Worm (Caenorhabditis elegans) whole organism, late embryonic: Measurements from ENCODE around the gene Y54F10AM.11.

Experiments
- C08G9.2 ChIP-seq: sonication (generic microtip); optimal IDR thresholded peaks from 2 replicates; lab custom pipeline; 2016; ENCODE audit warnings: mild to moderate bottlenecking, missing genetic modification characterization, moderate library complexity, missing compliant biosample characterization
- K02D7.2 ChIP-seq: sonication (generic microtip); optimal IDR thresholded peaks from 2 replicates; lab custom pipeline; 2017; ENCODE audit warnings: mild to moderate bottlenecking, missing genetic modification characterization, missing compliant biosample characterization
- K09A11.1 ChIP-seq: sonication (generic microtip); optimal IDR thresholded peaks from 2 replicates; lab custom pipeline; 2017; ENCODE audit warnings: antibody characterized with exemption, mild to moderate bottlenecking, missing genetic modification characterization, missing compliant biosample characterization; ENCODE audit not compliant: insufficient read depth
- T23F11.4 ChIP-seq: fragments of 200-800 bp; sonication (Bioruptor generic); optimal IDR thresholded peaks from 2 replicates; lab custom pipeline; 2018; ENCODE audit warnings: mild to moderate bottlenecking, missing genetic modification characterization, missing compliant biosample characterization
- ahr-1 ChIP-seq: sonication (generic microtip); optimal IDR thresholded peaks from 2 replicates; lab custom pipeline; 2016; ENCODE audit warnings: missing genetic modification characterization, missing compliant biosample characterization
- ama-1 ChIP-seq: fragments of 150-350 bp; optimal IDR thresholded peaks from 2 replicates; lab custom pipeline; 2014
- ceh-19 ChIP-seq: fragments of 200-800 bp; sonication (Bioruptor generic); optimal IDR thresholded peaks from 2 replicates; lab custom pipeline; 2018; ENCODE audit warnings: mild to moderate bottlenecking, missing genetic modification characterization, missing compliant biosample characterization
- ceh-22 ChIP-seq: sonication (generic microtip); optimal IDR thresholded peaks from 2 replicates; lab custom pipeline; 2017; ENCODE audit warnings: missing biosample characterization, missing genetic modification characterization
- ceh-24 ChIP-seq: sonication (generic microtip); optimal IDR thresholded peaks from 2 replicates; lab custom pipeline; 2016; ENCODE audit warnings: mild to moderate bottlenecking, missing genetic modification characterization, missing compliant biosample characterization
- ceh-30 ChIP-seq: fragments of 150-350 bp; optimal IDR thresholded peaks from 2 replicates; lab custom pipeline; 2014; ENCODE audit warnings: missing biosample characterization, missing genetic modification characterization
- ceh-31 ChIP-seq: sonication (generic microtip); optimal IDR thresholded peaks from 2 replicates; lab custom pipeline; 2016; ENCODE audit warnings: missing genetic modification characterization, missing compliant biosample characterization
- ceh-45 ChIP-seq: fragments of 200-800 bp; sonication (Bioruptor generic); IDR thresholded peaks from 2 replicates; pipeline ENCODE4 v1.3.6; 2022; ENCODE audit warnings: missing genetic modification reagents, missing genetic modification characterization, missing compliant biosample characterization
- ceh-48 ChIP-seq: sonication (generic microtip); optimal IDR thresholded peaks from 2 replicates; lab custom pipeline; 2016; ENCODE audit warnings: missing genetic modification characterization, inconsistent platforms, missing compliant biosample characterization
- ceh-9 ChIP-seq: sonication (generic microtip); optimal IDR thresholded peaks from 2 replicates; lab custom pipeline; 2016; ENCODE audit warnings: mild to moderate bottlenecking, missing genetic modification characterization, inconsistent platforms, missing compliant biosample characterization
- dmd-4 ChIP-seq: sonication (generic microtip); optimal IDR thresholded peaks from 2 replicates; lab custom pipeline; 2016; ENCODE audit warnings: borderline replicate concordance, missing genetic modification characterization, missing compliant biosample characterization
- ets-4 ChIP-seq: sonication (generic microtip); optimal IDR thresholded peaks from 2 replicates; lab custom pipeline; 2016; ENCODE audit warnings: missing genetic modification characterization, missing compliant biosample characterization
- eyg-1 ChIP-seq: sonication (generic microtip); optimal IDR thresholded peaks from 2 replicates; lab custom pipeline; 2016; ENCODE audit warnings: missing genotype, missing genetic modification characterization, missing compliant biosample characterization
- fax-1 ChIP-seq: sonication (generic microtip); optimal IDR thresholded peaks from 2 replicates; lab custom pipeline; 2016; ENCODE audit warnings: missing genotype, missing genetic modification characterization, missing compliant biosample characterization
- fkh-6 ChIP-seq: sonication (generic microtip); optimal IDR thresholded peaks from 2 replicates; lab custom pipeline; 2016; ENCODE audit warnings: missing genetic modification characterization, missing compliant biosample characterization
- hlh-30 ChIP-seq: sonication (generic microtip); optimal IDR thresholded peaks from 2 replicates; lab custom pipeline; 2017; ENCODE audit warnings: antibody characterized with exemption, missing genetic modification characterization, missing compliant biosample characterization; ENCODE audit not compliant: insufficient read depth
- hlh-8 ChIP-seq: sonication (generic microtip); optimal IDR thresholded peaks from 2 replicates; lab custom pipeline; 2016; ENCODE audit warnings: missing genotype, missing genetic modification characterization, missing compliant biosample characterization
- lim-6 ChIP-seq: sonication (generic microtip); optimal IDR thresholded peaks from 2 replicates; lab custom pipeline; 2016; ENCODE audit warnings: missing genetic modification characterization, missing compliant biosample characterization
- mec-3 ChIP-seq: sonication (generic microtip); optimal IDR thresholded peaks from 2 replicates; lab custom pipeline; 2016; ENCODE audit warnings: borderline replicate concordance, missing genetic modification characterization, missing compliant biosample characterization
- nfya-1 ChIP-seq: sonication (generic microtip); optimal IDR thresholded peaks from 2 replicates; lab custom pipeline; 2017; ENCODE audit warnings: missing genetic modification characterization, mild to moderate bottlenecking, missing compliant biosample characterization, antibody characterized with exemption, moderate library complexity
- nhr-232 ChIP-seq: sonication (generic microtip); optimal IDR thresholded peaks from 2 replicates; lab custom pipeline; 2016; ENCODE audit warnings: missing genetic modification characterization, missing compliant biosample characterization
- npax-4 ChIP-seq: sonication (generic microtip); optimal IDR thresholded peaks from 2 replicates; lab custom pipeline; 2016; ENCODE audit warnings: missing genetic modification characterization, missing compliant biosample characterization
- pag-3 ChIP-seq: sonication (generic microtip); optimal IDR thresholded peaks from 2 replicates; lab custom pipeline; 2016; ENCODE audit warnings: missing compliant biosample characterization, missing genetic modification characterization, borderline replicate concordance
- pax-1 ChIP-seq: fragments of 150-350 bp; optimal IDR thresholded peaks from 2 replicates; lab custom pipeline; 2014; ENCODE audit warnings: missing biosample characterization, missing genetic modification characterization
- pha-2 ChIP-seq: sonication (generic microtip); optimal IDR thresholded peaks from 2 replicates; lab custom pipeline; 2017; ENCODE audit warnings: mild to moderate bottlenecking, missing genetic modification characterization, missing compliant biosample characterization
- pha-4 ChIP-seq: fragments of 150-350 bp; optimal IDR thresholded peaks from 2 replicates; lab custom pipeline; 2018; ENCODE audit warnings: missing biosample characterization, missing genetic modification reagents, missing genetic modification characterization
- pqm-1 ChIP-seq: sonication (generic microtip); optimal IDR thresholded peaks from 2 replicates; lab custom pipeline; 2016; ENCODE audit warnings: missing genetic modification characterization, missing compliant biosample characterization
- pros-1 ChIP-seq: fragments of 150-350 bp; optimal IDR thresholded peaks from 2 replicates; lab custom pipeline; 2014; ENCODE audit warnings: missing biosample characterization, missing genetic modification reagents, missing genetic modification characterization
- ref-2 ChIP-seq: sonication (generic microtip); optimal IDR thresholded peaks from 2 replicates; lab custom pipeline; 2016; ENCODE audit warnings: missing genetic modification characterization, missing compliant biosample characterization
- sox-2 ChIP-seq: fragments of 200-800 bp; sonication (Bioruptor generic); IDR thresholded peaks from 2 replicates; pipeline ENCODE4 v1.3.6; 2022; ENCODE audit warnings: missing genetic modification reagents, missing genetic modification characterization, missing compliant biosample characterization
- syd-9 ChIP-seq: sonication (generic microtip); optimal IDR thresholded peaks from 2 replicates; lab custom pipeline; 2016; ENCODE audit warnings: mild to moderate bottlenecking, missing genetic modification characterization, moderate library complexity, missing compliant biosample characterization
- ttx-3 ChIP-seq: sonication (generic microtip); optimal IDR thresholded peaks from 2 replicates; lab custom pipeline; 2016; ENCODE audit warnings: missing genetic modification reagents, missing genetic modification characterization, missing compliant biosample characterization
- unc-3 ChIP-seq, 2 experiments: fragments of 200-800 bp in 1 of 2; sonication (Bioruptor generic) in 1 of 2; sonication (generic microtip) in 1 of 2; conservative IDR thresholded peaks in 1 of 2; optimal IDR thresholded peaks in 1 of 2; 2 replicates each; pipeline versions ENCODE4 v1.3.6 to Lab custom; 2016 to 2022; ENCODE audit warnings: missing compliant biosample characterization in 2 of 2, missing genetic modification characterization in 2 of 2, missing genetic modification reagents in 1 of 2
- unc-42 ChIP-seq: sonication (generic microtip); optimal IDR thresholded peaks from 2 replicates; lab custom pipeline; 2016; ENCODE audit warnings: missing genotype, missing genetic modification characterization, missing compliant biosample characterization
- unc-86 ChIP-seq: sonication (generic microtip); optimal IDR thresholded peaks from 2 replicates; lab custom pipeline; 2016; ENCODE audit warnings: missing genetic modification characterization, missing compliant biosample characterization
- ztf-16 ChIP-seq: sonication (generic microtip); optimal IDR thresholded peaks from 2 replicates; lab custom pipeline; 2017; ENCODE audit warnings: missing genetic modification characterization, missing compliant biosample characterization

Y54F10AM.11 gene

DNA sequence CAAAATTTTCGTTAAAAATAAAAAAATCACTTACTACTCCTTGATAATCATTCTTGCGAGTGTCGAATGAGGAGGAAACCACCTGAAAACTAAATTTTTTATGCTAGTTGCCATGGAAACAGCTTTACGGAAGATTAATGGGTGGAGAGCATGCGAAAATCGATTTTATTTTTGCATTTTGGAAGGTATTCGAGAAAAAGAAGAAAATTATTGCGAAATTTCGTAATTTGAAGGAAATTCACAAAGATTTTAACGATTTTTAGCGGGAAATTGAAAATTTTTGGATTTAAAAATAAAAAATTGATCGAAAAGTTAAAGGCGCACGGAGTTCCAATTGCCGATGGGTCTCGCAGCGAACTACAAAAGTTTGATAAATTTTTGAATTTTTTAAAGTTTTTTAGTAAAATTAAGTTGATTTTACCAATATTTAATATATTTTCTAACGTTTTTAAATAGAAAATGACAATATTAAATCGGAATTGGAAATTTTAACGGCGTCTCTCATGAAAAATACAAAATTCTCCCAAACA, 11.9 kb upstream of the Y54F10AM.11 start, which contains the start of gene Y54F10AR.1:
Y54F10AR.1 (minus strand) TSS at position 51 of the 530 bp plus-strand sequence.
- no peak for TF ChIP-seq pha-4 (tag; lab: Kevin White, UChicago)
- no peak for TF ChIP-seq nhr-232 (tag; lab: Kevin White, UChicago)
- no peak for TF ChIP-seq ama-1 (lab: Kevin White, UChicago)
- TF ChIP-seq syd-9 (tag; lab: Kevin White, UChicago), result no peak
- no peak for TF ChIP-seq pax-1
- no peak for TF ChIP-seq ceh-19 (GFP tag; lab: Kevin White, UChicago)
- TF ChIP-seq T23F11.4 (GFP tag; lab: Kevin White, UChicago), result no peak
- TF ChIP-seq unc-3 (GFP tag; conservative IDR thresholded peaks at IDR 0.05; lab: Robert Waterston, UW), result no peak
- TF ChIP-seq unc-3 (tag; optimal IDR thresholded peaks at IDR 0.05; lab: Kevin White, UChicago), result no peak
- TF ChIP-seq unc-86 (tag; lab: Kevin White, UChicago), result no peak
- no peak for TF ChIP-seq npax-4 (tag; lab: Kevin White, UChicago)
- TF ChIP-seq ceh-24, result no peak

DNA sequence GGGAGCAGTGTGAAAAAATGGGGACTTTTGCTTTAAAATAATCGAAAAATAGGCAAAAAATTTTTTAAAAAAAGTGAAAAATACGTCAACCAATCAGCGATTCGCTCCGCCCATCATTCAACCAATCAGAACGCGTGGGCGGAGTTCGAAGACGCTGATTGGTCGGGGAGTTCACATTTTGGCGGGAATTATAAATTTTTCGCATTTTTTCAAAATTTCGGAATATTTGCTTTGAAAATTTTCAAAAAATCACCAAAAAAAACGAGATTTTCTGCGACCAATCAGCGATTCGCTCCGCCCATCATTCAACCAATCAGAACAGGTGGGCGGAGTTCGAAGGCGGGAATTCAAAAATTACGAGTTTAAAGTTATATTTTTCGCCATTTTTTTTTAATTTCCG, 8.6 kb upstream of the Y54F10AM.11 start:
- no peak for TF ChIP-seq mec-3 (tag; lab: Kevin White, UChicago)
- TF ChIP-seq syd-9 (tag; lab: Kevin White, UChicago), result no peak
- TF ChIP-seq ahr-1, result no peak
- TF ChIP-seq unc-42, result no peak
- TF ChIP-seq unc-3 (GFP tag; conservative IDR thresholded peaks at IDR 0.05; lab: Robert Waterston, UW), result no peak
- TF ChIP-seq unc-3 (tag; optimal IDR thresholded peaks at IDR 0.05; lab: Kevin White, UChicago), result no peak
- TF ChIP-seq fax-1 (tag; lab: Kevin White, UChicago), result no peak
- no peak for TF ChIP-seq pag-3 (tag; lab: Kevin White, UChicago)
- peak; percentile 75 for TF ChIP-seq nfya-1 (tag; lab: Kevin White, UChicago)

DNA sequence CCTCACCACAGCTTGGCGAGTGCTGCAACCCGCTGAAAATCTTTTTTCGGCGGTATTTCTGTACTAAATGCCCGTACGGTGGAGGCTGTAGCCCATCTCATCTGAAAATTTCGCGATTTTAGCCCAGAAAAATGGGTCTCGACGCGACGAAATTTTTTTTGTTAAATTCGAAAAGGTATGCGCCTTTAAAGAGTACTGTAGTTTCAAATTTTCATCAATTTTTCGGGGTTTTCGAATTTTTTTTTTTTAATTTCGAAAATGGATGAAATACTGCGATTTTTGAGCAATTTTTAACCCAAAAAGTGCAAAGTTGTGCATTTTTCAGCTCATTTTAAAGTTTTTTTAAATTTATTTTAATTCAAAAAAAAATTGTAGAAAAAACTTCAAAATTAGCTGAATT, 7.7 kb upstream of the Y54F10AM.11 start, which contains the start of gene Y54F10AR.2:
Y54F10AR.2 (minus strand) TSS at position 101 of the 400 bp plus-strand sequence.
- no peak for TF ChIP-seq K09A11.1
- no peak for TF ChIP-seq ceh-31
- no peak for TF ChIP-seq hlh-30 (tag; lab: Kevin White, UChicago)
- no peak for TF ChIP-seq ceh-48 (tag; lab: Kevin White, UChicago)
- TF ChIP-seq pros-1 (tag; lab: Kevin White, UChicago), result no peak
- no peak for TF ChIP-seq T23F11.4 (GFP tag; lab: Kevin White, UChicago)
- TF ChIP-seq dmd-4 (tag; lab: Kevin White, UChicago), result no peak
- TF ChIP-seq ttx-3, result no peak
- TF ChIP-seq C08G9.2, result no peak
- no peak for TF ChIP-seq ets-4
- TF ChIP-seq pax-1, result no peak

DNA sequence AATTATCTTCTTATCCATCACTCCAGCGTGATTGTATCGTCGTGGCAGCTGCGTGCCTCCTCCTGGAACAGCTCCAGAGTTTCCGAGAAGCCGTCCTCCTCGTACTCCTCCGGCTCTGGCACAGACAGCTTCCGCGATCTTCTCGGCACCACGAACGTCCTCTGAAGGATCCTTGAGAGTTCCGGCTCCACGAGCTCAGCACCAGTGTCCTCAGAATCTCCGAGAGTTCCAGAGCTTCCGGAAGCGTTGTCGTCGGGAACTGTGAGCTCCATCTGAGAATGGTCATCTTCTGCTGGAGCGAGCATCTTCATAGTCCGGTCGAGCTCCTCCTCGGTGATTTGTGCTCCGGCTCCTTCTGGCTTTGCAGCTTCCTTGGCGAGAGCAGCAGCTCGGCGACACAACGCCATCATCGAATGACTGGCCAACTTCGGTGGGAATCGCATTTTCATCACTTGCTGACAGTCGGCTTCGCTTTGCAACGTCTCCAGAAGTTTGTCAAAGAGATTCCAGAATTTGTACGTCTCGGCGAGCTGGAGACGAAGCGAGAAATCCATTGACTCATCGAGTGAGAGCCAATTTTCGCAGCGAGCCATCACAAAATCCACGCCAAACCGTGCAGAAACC, 638 bp downstream of the Y54F10AM.11 start:
- no peak for TF ChIP-seq pqm-1 (tag; lab: Kevin White, UChicago)
- no peak for TF ChIP-seq ceh-30 (tag; lab: Kevin White, UChicago)
- TF ChIP-seq eyg-1 (tag; lab: Kevin White, UChicago), result no peak
- no peak for TF ChIP-seq hlh-8 (tag; lab: Kevin White, UChicago)
- no peak for TF ChIP-seq ceh-22
- TF ChIP-seq pha-2 (tag; lab: Kevin White, UChicago), result no peak
- TF ChIP-seq K09A11.1, result no peak
- TF ChIP-seq ceh-9 (tag; lab: Kevin White, UChicago), result no peak
- TF ChIP-seq ceh-45 (GFP tag; lab: Robert Waterston, UW), result no peak
- no peak for TF ChIP-seq ztf-16 (tag; lab: Kevin White, UChicago)
- TF ChIP-seq fkh-6, result no peak
- TF ChIP-seq ceh-48 (tag; lab: Kevin White, UChicago), result no peak
- no peak for TF ChIP-seq ets-4
- TF ChIP-seq pros-1 (tag; lab: Kevin White, UChicago), result no peak
- TF ChIP-seq K02D7.2, result no peak
- TF ChIP-seq lim-6 (tag; lab: Kevin White, UChicago), result no peak
- no peak for TF ChIP-seq sox-2
- TF ChIP-seq ceh-31, result no peak
- TF ChIP-seq pha-4 (tag; lab: Kevin White, UChicago), result no peak
- TF ChIP-seq ref-2 (tag; lab: Kevin White, UChicago), result no peak
